Worm (Caenorhabditis elegans) whole organism, L4/young adult: ENCODE data around the gene K02E11.6.

Source experiments
- W03F9.2 ChIP-seq: fragments of 150-350 bp; optimal IDR thresholded peaks from 2 replicates; lab custom pipeline; 2014; ENCODE audit warnings: missing biosample characterization, missing genetic modification characterization
- dao-5 ChIP-seq: sonication (generic microtip); optimal IDR thresholded peaks from 2 replicates; lab custom pipeline; 2016; ENCODE audit warnings: missing genotype, missing genetic modification characterization, moderate library complexity, missing compliant biosample characterization
- him-1 ChIP-seq: sonication (generic microtip); optimal IDR thresholded peaks from 2 replicates; lab custom pipeline; 2016; ENCODE audit warnings: missing genotype, missing genetic modification reagents, missing genetic modification characterization, missing compliant biosample characterization

The K02E11.6 gene

ce11 chrV:14285803-14286202, 37.2 kb downstream of the K02E11.6 start, which contains the start of gene F40G12.11:
Gene F40G12.11, plus strand, starts transcription at chrV:14286171.
- TF ChIP-seq him-1 (tag; lab: Kevin White, UChicago) = no peak
- no peak for TF ChIP-seq W03F9.2
- no peak for TF ChIP-seq dao-5 (tag; lab: Kevin White, UChicago)

- no peak for TF ChIP-seq dao-5 (tag; lab: Kevin White, UChicago)
- TF ChIP-seq him-1 (tag; lab: Kevin White, UChicago) = no peak
- no peak for TF ChIP-seq W03F9.2
Measured at ce11 chrV:14289363-14289762, 40.8 kb downstream of the K02E11.6 start, which contains the start of gene F14D7.1. Gene F14D7.1, minus strand, starts transcription at chrV:14289463.

- TF ChIP-seq dao-5 (tag; lab: Kevin White, UChicago) (no peak), him-1 (tag; lab: Kevin White, UChicago) (no peak), W03F9.2 (no peak)
Measured at ce11 chrV:14290636-14291035, 42.0 kb downstream of the K02E11.6 start, which contains the start of gene F14D7.18. Gene F14D7.18, minus strand, starts transcription at chrV:14290736.

ce11 chrV:14293667-14294194, 45.1 kb downstream of the K02E11.6 start, which contains the start of gene F14D7.2:
Gene F14D7.2, minus strand, starts transcription at chrV:14293717.
- no peak for TF ChIP-seq him-1 (tag; lab: Kevin White, UChicago)
- TF ChIP-seq dao-5 (tag; lab: Kevin White, UChicago) = no peak
- TF ChIP-seq W03F9.2 = no peak

- TF ChIP-seq him-1 (tag; lab: Kevin White, UChicago) = no peak
- TF ChIP-seq dao-5 (tag; lab: Kevin White, UChicago) = no peak
- no peak for TF ChIP-seq W03F9.2
Measured at ce11 chrV:14294396-14294795, 45.8 kb downstream of the K02E11.6 start, which contains the start of gene F14D7.9. Gene F14D7.9, plus strand, starts transcription at chrV:14294696.

- TF ChIP-seq him-1 (tag; lab: Kevin White, UChicago) = no peak
- TF ChIP-seq W03F9.2 = no peak
- TF ChIP-seq dao-5 (tag; lab: Kevin White, UChicago) = no peak
Measured at ce11 chrV:14296499-14296898, 47.9 kb downstream of the K02E11.6 start, which contains the start of gene F14D7.3. Gene F14D7.3, plus strand, starts transcription at chrV:14296799.

ce11 chrV:14299569-14300064, 51.0 kb downstream of the K02E11.6 start, which contains the start of the genes spig-3 and F14D7.12:
Gene spig-3, minus strand, starts transcription at chrV:14299669.
Gene F14D7.12, plus strand, starts transcription at chrV:14300014.
- TF ChIP-seq dao-5 (tag; lab: Kevin White, UChicago) (no peak), him-1 (tag; lab: Kevin White, UChicago) (no peak), W03F9.2 (no peak)

ce11 chrV:14301076-14301475, 52.5 kb downstream of the K02E11.6 start, which contains the start of gene F14D7.6:
Gene F14D7.6, plus strand, starts transcription at chrV:14301413.
- no peak for TF ChIP-seq him-1 (tag; lab: Kevin White, UChicago)
- no peak for TF ChIP-seq W03F9.2
- no peak for TF ChIP-seq dao-5 (tag; lab: Kevin White, UChicago)
